Fruit fly (Drosophila melanogaster) whole organism, embryonic: ENCODE data around the gene gb.
A peak's percentile ranks its signal among the peaks of the same experiment; 100 is the strongest.

ENCODE experiments used
- Adf1 ChIP-seq: fragments of 200-800 bp; sonication (Bioruptor generic); IDR thresholded peaks from 2 replicates; pipeline ENCODE4 v1.3.6; 2022; ENCODE audit warnings: missing biosample characterization, missing genetic modification characterization
- B-H1 ChIP-seq: fragments of 200-800 bp; sonication (Bioruptor generic); IDR thresholded peaks from 3 replicates; pipeline ENCODE4 v1.3.6; 2022; ENCODE audit warnings: missing biosample characterization, missing genetic modification characterization
- B-H2 ChIP-seq: fragments of 200-800 bp; sonication (Bioruptor generic); optimal IDR thresholded peaks from 2 replicates; lab custom pipeline; 2018; ENCODE audit warnings: missing biosample characterization, mild to moderate bottlenecking, missing genetic modification characterization
- Bteb2 ChIP-seq: fragments of 200-800 bp; sonication (Bioruptor generic); optimal IDR thresholded peaks from 2 replicates; lab custom pipeline; 2016; ENCODE audit warnings: missing biosample characterization, missing genetic modification characterization
- CG11085 ChIP-seq: fragments of 200-800 bp; sonication (Bioruptor generic); IDR thresholded peaks from 2 replicates; pipeline ENCODE4 v1.3.6; 2022; ENCODE audit warnings: missing biosample characterization, missing genetic modification characterization
- CG13624 ChIP-seq: fragments of 200-800 bp; sonication (Bioruptor generic); optimal IDR thresholded peaks from 2 replicates; lab custom pipeline; 2016; ENCODE audit warnings: missing biosample characterization, missing genetic modification characterization
- CG14667 ChIP-seq: fragments of 200-800 bp; sonication (Bioruptor generic); IDR thresholded peaks from 2 replicates; pipeline ENCODE4 v1.3.6; 2022; ENCODE audit warnings: missing biosample characterization, missing genetic modification characterization
- CG15011 ChIP-seq: fragments of 200-800 bp; sonication (Bioruptor generic); optimal IDR thresholded peaks from 3 replicates; lab custom pipeline; 2018; ENCODE audit warnings: missing biosample characterization, mild to moderate bottlenecking, missing genetic modification characterization
- CG16815 ChIP-seq: fragments of 200-800 bp; sonication (Bioruptor generic); optimal IDR thresholded peaks from 3 replicates; lab custom pipeline; 2017; ENCODE audit warnings: missing biosample characterization, mild to moderate bottlenecking, missing genetic modification characterization
- CG31224 ChIP-seq: fragments of 200-800 bp; sonication (Bioruptor generic); IDR thresholded peaks from 2 replicates; pipeline ENCODE4 v1.3.6; 2022; ENCODE audit warnings: missing biosample characterization, missing genetic modification characterization
- CG3281 ChIP-seq: fragments of 200-800 bp; sonication (Bioruptor generic); optimal IDR thresholded peaks from 3 replicates; lab custom pipeline; 2017; ENCODE audit warnings: missing biosample characterization, mild to moderate bottlenecking, missing genetic modification characterization
- CG34422 ChIP-seq: fragments of 200-800 bp; sonication (Bioruptor generic); IDR thresholded peaks from 3 replicates; pipeline ENCODE4 v1.3.6; 2022; ENCODE audit warnings: missing biosample characterization, missing genetic modification characterization
- CG4404 ChIP-seq: fragments of 200-800 bp; sonication (Bioruptor generic); IDR thresholded peaks from 2 replicates; pipeline ENCODE4 v1.3.6; 2022; ENCODE audit warnings: missing biosample characterization, missing genetic modification characterization
- CG4424 ChIP-seq: fragments of 200-800 bp; sonication (Bioruptor generic); optimal IDR thresholded peaks from 3 replicates; lab custom pipeline; 2016; ENCODE audit warnings: missing biosample characterization, missing genetic modification characterization
- CG4730 ChIP-seq: fragments of 200-800 bp; sonication (Bioruptor generic); IDR thresholded peaks from 2 replicates; pipeline ENCODE4 v1.3.6; 2022; ENCODE audit warnings: missing biosample characterization, missing genetic modification characterization
- CG5953 ChIP-seq: fragments of 200-800 bp; sonication (Bioruptor generic); IDR thresholded peaks from 2 replicates; pipeline ENCODE4 v1.3.6; 2022; ENCODE audit warnings: missing biosample characterization, missing genetic modification characterization
- CG6175 ChIP-seq: fragments of 200-800 bp; sonication (Bioruptor generic); IDR thresholded peaks from 3 replicates; pipeline ENCODE4 v1.3.6; 2022; ENCODE audit warnings: missing biosample characterization, missing genetic modification characterization
- CG6689 ChIP-seq: fragments of 200-800 bp; sonication (Bioruptor generic); IDR thresholded peaks from 2 replicates; pipeline ENCODE4 v1.3.6; 2022; ENCODE audit warnings: missing biosample characterization, missing genetic modification characterization
- CG7963 ChIP-seq: fragments of 200-800 bp; sonication (Bioruptor generic); IDR thresholded peaks from 3 replicates; pipeline ENCODE4 v1.3.6; 2022; ENCODE audit warnings: missing biosample characterization, missing genetic modification characterization; ENCODE audit not compliant: partially characterized antibody
- CG9727 ChIP-seq: fragments of 200-800 bp; sonication (Bioruptor generic); optimal IDR thresholded peaks from 3 replicates; lab custom pipeline; 2017; ENCODE audit warnings: missing biosample characterization, mild to moderate bottlenecking, missing genetic modification characterization
- CG9932 ChIP-seq: fragments of 200-800 bp; sonication (Bioruptor generic); IDR thresholded peaks from 2 replicates; pipeline ENCODE4 v1.3.6; 2022; ENCODE audit warnings: missing biosample characterization, missing genetic modification characterization
- D19B ChIP-seq: fragments of 200-800 bp; sonication (Bioruptor generic); optimal IDR thresholded peaks from 2 replicates; lab custom pipeline; 2017; ENCODE audit warnings: missing biosample characterization, mild to moderate bottlenecking, missing genetic modification characterization
- Dbx ChIP-seq: fragments of 200-800 bp; sonication (Bioruptor generic); IDR thresholded peaks from 3 replicates; pipeline ENCODE4 v1.3.6; 2022; ENCODE audit warnings: missing biosample characterization, missing genetic modification characterization
- E2f1 ChIP-seq: fragments of 200-800 bp; sonication (Bioruptor generic); IDR thresholded peaks from 2 replicates; pipeline ENCODE4 v1.3.6; 2022; ENCODE audit warnings: missing biosample characterization, missing genetic modification characterization
- Fer1 ChIP-seq: fragments of 200-800 bp; sonication (Bioruptor generic); optimal IDR thresholded peaks from 2 replicates; lab custom pipeline; 2017; ENCODE audit warnings: missing biosample characterization, mild to moderate bottlenecking, missing genetic modification characterization
- HmgD ChIP-seq: fragments of 200-800 bp; sonication (Bioruptor generic); optimal IDR thresholded peaks from 3 replicates; lab custom pipeline; 2016; ENCODE audit warnings: missing biosample characterization, missing genetic modification characterization
- Med ChIP-seq: fragments of 200-800 bp; sonication (Bioruptor generic); peaks from one replicate; lab custom pipeline; 2016; ENCODE audit warnings: missing biosample characterization, missing genetic modification characterization, mild to moderate bottlenecking, inconsistent platforms, moderate library complexity
- Meics ChIP-seq: fragments of 200-800 bp; sonication (Bioruptor generic); optimal IDR thresholded peaks from 2 replicates; lab custom pipeline; 2017; ENCODE audit warnings: missing biosample characterization, mild to moderate bottlenecking, missing genetic modification characterization
- NC2β ChIP-seq: fragments of 200-800 bp; sonication (Bioruptor generic); optimal IDR thresholded peaks from 2 replicates; lab custom pipeline; 2016; ENCODE audit warnings: missing biosample characterization, missing genetic modification characterization
- Pdp1 ChIP-seq, 2 experiments: fragments of 200-800 bp; sonication (Bioruptor generic); optimal IDR thresholded peaks; 3 replicates each; lab custom pipeline; 2016; ENCODE audit warnings: missing biosample characterization in 2 of 2, missing genetic modification characterization in 2 of 2, mild to moderate bottlenecking in 1 of 2, moderate library complexity in 1 of 2
- Rfx ChIP-seq: fragments of 200-800 bp; sonication (Bioruptor generic); IDR thresholded peaks from 2 replicates; pipeline ENCODE4 v1.3.6; 2022; ENCODE audit warnings: missing biosample characterization, missing genetic modification characterization
- Side ChIP-seq: fragments of 200-800 bp; sonication (Bioruptor generic); optimal IDR thresholded peaks from 2 replicates; lab custom pipeline; 2016; ENCODE audit warnings: missing biosample characterization, missing genetic modification characterization
- YL-1 ChIP-seq: fragments of 200-800 bp; sonication (Bioruptor generic); optimal IDR thresholded peaks from 3 replicates; lab custom pipeline; 2017; ENCODE audit warnings: missing biosample characterization, mild to moderate bottlenecking, missing genetic modification characterization
- caup ChIP-seq: fragments of 200-800 bp; sonication (Bioruptor generic); optimal IDR thresholded peaks from 3 replicates; lab custom pipeline; 2017; ENCODE audit warnings: missing biosample characterization, mild to moderate bottlenecking, missing genetic modification characterization, moderate library complexity; ENCODE audit not compliant: severe bottlenecking
- chinmo ChIP-seq: fragments of 200-800 bp; sonication (Bioruptor generic); IDR thresholded peaks from 4 replicates; pipeline ENCODE4 v1.3.6; 2022; ENCODE audit warnings: missing biosample characterization, missing genetic modification characterization; ENCODE audit not compliant: partially characterized antibody
- dpn ChIP-seq, 2 experiments: fragments of 200-800 bp; sonication (Bioruptor generic); optimal IDR thresholded peaks; 3 replicates each; lab custom pipeline; 2016; ENCODE audit warnings: missing biosample characterization in 2 of 2, missing genetic modification characterization in 2 of 2
- dysf ChIP-seq: fragments of 200-800 bp; sonication (Bioruptor generic); IDR thresholded peaks from 3 replicates; pipeline ENCODE4 v1.3.6; 2022; ENCODE audit warnings: missing biosample characterization, missing genetic modification characterization
- fu2 ChIP-seq: fragments of 200-800 bp; sonication (Bioruptor generic); optimal IDR thresholded peaks from 2 replicates; lab custom pipeline; 2016; ENCODE audit warnings: missing biosample characterization, missing genetic modification characterization
- grau ChIP-seq: fragments of 200-800 bp; optimal IDR thresholded peaks from 3 replicates; lab custom pipeline; 2019; ENCODE audit warnings: missing biosample characterization, mild to moderate bottlenecking, missing genetic modification characterization, moderate library complexity
- kay ChIP-seq: fragments of 200-800 bp; sonication (Bioruptor generic); optimal IDR thresholded peaks from 2 replicates; lab custom pipeline; 2016; ENCODE audit warnings: missing biosample characterization, missing genetic modification characterization
- lmd ChIP-seq: fragments of 200-800 bp; sonication (Bioruptor generic); IDR thresholded peaks from 2 replicates; pipeline ENCODE4 v1.3.6; 2022; ENCODE audit warnings: missing biosample characterization, missing genetic modification characterization
- pb ChIP-seq: fragments of 200-800 bp; sonication (Bioruptor generic); optimal IDR thresholded peaks from 3 replicates; lab custom pipeline; 2016; ENCODE audit warnings: missing biosample characterization, missing genetic modification characterization
- pho ChIP-seq: fragments of 200-800 bp; sonication (Bioruptor generic); optimal IDR thresholded peaks from 2 replicates; lab custom pipeline; 2016; ENCODE audit warnings: missing biosample characterization, missing genetic modification characterization
- repo ChIP-seq: fragments of 200-800 bp; sonication (Bioruptor generic); optimal IDR thresholded peaks from 2 replicates; lab custom pipeline; 2016; ENCODE audit warnings: missing biosample characterization, missing genetic modification characterization
- rib ChIP-seq: fragments of 200-800 bp; sonication (Bioruptor generic); IDR thresholded peaks from 2 replicates; pipeline ENCODE4 v1.3.6; 2022; ENCODE audit warnings: missing biosample characterization, missing genetic modification characterization
- row ChIP-seq: fragments of 200-800 bp; sonication (Bioruptor generic); IDR thresholded peaks from 3 replicates; pipeline ENCODE4 v1.3.6; 2022; ENCODE audit warnings: missing biosample characterization, missing genetic modification characterization
- sens ChIP-seq: fragments of 200-800 bp; sonication (Bioruptor generic); peaks from one replicate; lab custom pipeline; 2016; ENCODE audit warnings: missing biosample characterization, missing genetic modification characterization
- slbo ChIP-seq: fragments of 200-800 bp; sonication (Bioruptor generic); IDR thresholded peaks from 2 replicates; pipeline ENCODE4 v1.3.6; 2022; ENCODE audit warnings: missing biosample characterization, missing genetic modification characterization
- stc ChIP-seq: fragments of 200-800 bp; sonication (Bioruptor generic); IDR thresholded peaks from 2 replicates; pipeline ENCODE4 v1.3.6; 2022; ENCODE audit warnings: missing biosample characterization, missing genetic modification characterization
- twi ChIP-seq: fragments of 200-800 bp; optimal IDR thresholded peaks from 2 replicates; lab custom pipeline; 2019; ENCODE audit warnings: missing biosample characterization, mild to moderate bottlenecking, missing genetic modification characterization, moderate library complexity

Gene gb

DNA sequence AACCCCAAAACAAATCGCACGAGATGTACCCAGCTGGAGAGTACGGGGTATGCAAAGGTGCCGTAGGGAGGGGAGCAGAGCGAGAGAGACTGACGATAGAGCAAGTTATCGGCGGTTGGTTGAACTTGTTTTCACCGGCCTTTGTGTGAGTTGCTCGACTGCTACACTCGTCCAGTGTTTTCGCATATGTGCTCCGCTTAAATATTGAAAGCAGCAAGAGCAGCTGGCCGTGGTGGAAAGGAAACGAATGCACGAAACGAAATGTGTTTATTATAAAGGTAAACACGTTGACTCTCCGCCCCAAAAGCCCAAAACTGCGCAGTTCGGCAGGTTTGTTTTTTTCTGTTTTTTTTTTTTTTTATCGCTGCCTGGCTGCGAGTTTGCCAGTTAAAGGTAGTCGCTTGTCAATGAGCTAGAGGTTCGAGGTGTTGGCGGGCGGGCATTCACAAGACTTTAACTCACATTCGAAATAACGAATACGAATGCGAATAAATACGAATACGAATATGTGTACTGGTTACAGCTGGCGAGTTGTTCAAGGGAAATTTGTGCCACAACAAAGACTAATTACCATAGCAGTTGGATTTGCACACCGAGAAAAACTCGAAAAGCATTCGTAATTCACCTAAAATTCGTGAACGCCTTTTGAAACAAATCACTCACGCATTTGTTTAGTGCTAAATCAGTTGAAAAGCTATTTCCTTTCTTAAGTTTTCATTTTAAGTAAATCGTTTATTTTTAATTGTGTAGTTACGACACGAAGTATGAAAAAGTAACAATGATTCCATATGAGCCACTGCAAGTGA, 17.7 kb upstream of the gb start (continued):
- 0 out of 2 replicates have a peak, but pooled peaks have one; percentile 8 for TF ChIP-seq CG6689 (GFP tag; lab: Robert Waterston, UW)
- no peak for TF ChIP-seq CG11085 (GFP tag; lab: Robert Waterston, UW)
- peak; percentile 54 for TF ChIP-seq Meics (GFP tag; lab: Kevin White, UChicago)
- TF ChIP-seq CG3281 (GFP tag; lab: Kevin White, UChicago) = peak; percentile 47
- TF ChIP-seq CG13624 (GFP tag; lab: Kevin White, UChicago) = peak; percentile 93
- TF ChIP-seq caup (GFP tag; lab: Kevin White, UChicago) = peak; percentile 7
- TF ChIP-seq CG9727 = peak; percentile 13
- peak; percentile 35 for TF ChIP-seq B-H2 (GFP tag; lab: Kevin White, UChicago)
- TF ChIP-seq twi = no peak
- TF ChIP-seq NC2β (GFP tag; lab: Kevin White, UChicago) = no peak
- TF ChIP-seq slbo = peak; percentile 60
- 0 out of 2 replicates have a peak, but pooled peaks have one; percentile 21 for TF ChIP-seq CG31224 (GFP tag; lab: Robert Waterston, UW)
- 0 out of 2 replicates have a peak, but pooled peaks have one; percentile 20 for TF ChIP-seq CG4730 (GFP tag; lab: Robert Waterston, UW)
- TF ChIP-seq kay (GFP tag; lab: Kevin White, UChicago) = peak; percentile 4
- TF ChIP-seq Dbx (GFP tag; lab: Robert Waterston, UW) = 0 out of 3 replicates have a peak, but pooled peaks have one; percentile 14
- TF ChIP-seq E2f1 = 0 out of 2 replicates have a peak, but pooled peaks have one; percentile 12
- no peak for TF ChIP-seq YL-1 (GFP tag; lab: Kevin White, UChicago)
- TF ChIP-seq Adf1 (GFP tag; lab: Robert Waterston, UW) = peak; percentile 57
- peak; percentile 88 for TF ChIP-seq Med (GFP tag; lab: Kevin White, UChicago)
- TF ChIP-seq CG4404 = no peak
- TF ChIP-seq CG7963 (GFP tag; lab: Robert Waterston, UW) = no peak
- TF ChIP-seq Side = no peak
- peak; percentile 68 for TF ChIP-seq CG9932
- no peak for TF ChIP-seq fu2 (GFP tag; lab: Kevin White, UChicago)
- TF ChIP-seq dysf (GFP tag; lab: Robert Waterston, UW) = peak; percentile 66; the same call in 2 of the 3 replicates
- peak; percentile 50 for TF ChIP-seq grau
- TF ChIP-seq HmgD (GFP tag; lab: Kevin White, UChicago) = no peak
- TF ChIP-seq Pdp1 (GFP tag; optimal IDR thresholded peaks at IDR 0.05; lab: Kevin White, UChicago) = peak in 1 of 2 experiments; percentile 54
- TF ChIP-seq lmd = peak; percentile 18; the same call in 1 of the 2 replicates
- peak; percentile 14; the same call in 1 of the 2 replicates for TF ChIP-seq rib (GFP tag; lab: Robert Waterston, UW)
- TF ChIP-seq CG5953 (GFP tag; lab: Robert Waterston, UW) = no peak
- peak; percentile 13 for TF ChIP-seq CG4424 (GFP tag; lab: Kevin White, UChicago)
- peak; percentile 17 for TF ChIP-seq Fer1
- peak; percentile 76 for TF ChIP-seq sens (GFP tag; lab: Kevin White, UChicago)
- TF ChIP-seq CG34422 (GFP tag; lab: Robert Waterston, UW) = 0 out of 3 replicates have a peak, but pooled peaks have one; percentile 20
- no peak for TF ChIP-seq pb (GFP tag; lab: Kevin White, UChicago)
- peak; percentile 90 for TF ChIP-seq D19B (GFP tag; lab: Kevin White, UChicago)
- TF ChIP-seq CG15011 = no peak
- TF ChIP-seq row (GFP tag; lab: Robert Waterston, UW) = peak; percentile 6; the same call in 1 of the 3 replicates
- peak; percentile 3 for TF ChIP-seq pho (GFP tag; lab: Kevin White, UChicago)
- no peak for TF ChIP-seq CG16815 (GFP tag; lab: Kevin White, UChicago)
- peak; percentile 56; the same call in 1 of the 3 replicates for TF ChIP-seq CG6175 (GFP tag; lab: Robert Waterston, UW)
- no peak for TF ChIP-seq CG14667 (GFP tag; lab: Robert Waterston, UW)
- peak; percentile 72 for TF ChIP-seq Rfx
- peak; percentile 97 for TF ChIP-seq chinmo
- TF ChIP-seq stc (GFP tag; lab: Robert Waterston, UW) = peak; percentile 47; the same call in 1 of the 2 replicates
- peak; percentile 17; the same call in 1 of the 3 replicates for TF ChIP-seq B-H1 (GFP tag; lab: Robert Waterston, UW)
- peak in 1 of 2 experiments; percentile 38 for TF ChIP-seq dpn (GFP tag; optimal IDR thresholded peaks at IDR 0.05; lab: Kevin White, UChicago)
- no peak for TF ChIP-seq repo
- no peak for TF ChIP-seq Bteb2 (GFP tag; lab: Kevin White, UChicago)
